Worm (Caenorhabditis elegans): Measurements from ENCODE around the gene egl-44.

DNA sequence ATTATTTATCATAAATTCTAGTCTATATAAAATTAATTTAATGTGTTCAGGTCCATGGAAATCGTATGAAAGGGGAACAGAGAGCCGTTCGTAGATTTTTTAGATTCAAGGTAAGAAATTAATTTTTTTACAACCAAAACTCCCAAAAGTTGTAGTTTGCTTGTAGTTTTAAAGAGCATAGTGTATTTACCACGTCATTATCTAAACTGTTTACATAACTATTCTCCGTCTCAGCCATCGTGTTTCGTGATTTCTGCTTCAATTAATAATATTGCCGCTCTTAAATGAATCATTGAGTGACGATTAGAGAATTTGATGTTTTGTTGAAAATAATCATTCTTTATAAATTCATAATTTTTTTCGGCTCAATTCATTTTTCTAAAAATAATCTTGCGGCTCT is 17.3 kb upstream of the egl-44 start, which contains the start of gene cgt-3:
- TF ChIP-seq pqm-1 (tag; optimal IDR thresholded peaks at IDR 0.05) (peak; percentile 58), nhr-76 (tag; optimal IDR thresholded peaks at IDR 0.05) (no peak), egl-27 (tag; optimal IDR thresholded peaks at IDR 0.05) (no peak), unc-39 (tag; optimal IDR thresholded peaks at IDR 0.05) (no peak), ceh-82 (tag; optimal IDR thresholded peaks at IDR 0.05) (no peak)
